Fruit fly (Drosophila melanogaster): Measurements from ENCODE around the gene CG15695.

Gene CG15695

dm6 chr3R:20841840-20842239 lies at the start of gene CG15695:
TSS of gene CG15695 (plus strand) at chr3R:20842140.
- TF ChIP-seq nau (GFP tag; optimal IDR thresholded peaks at IDR 0.05) (no peak), CG10979 (tag; optimal IDR thresholded peaks at IDR 0.05) (no peak), Bdp1 (GFP tag; optimal IDR thresholded peaks at IDR 0.05) (no peak), CG8359 (GFP tag; optimal IDR thresholded peaks at IDR 0.05; ENCODE audit: borderline replicate concordance) (no peak), Rx (GFP tag; IDR thresholded peaks at IDR 0.05) (no peak), ewg (GFP tag; optimal IDR thresholded peaks at IDR 0.05) (no peak), psq (GFP tag; optimal IDR thresholded peaks at IDR 0.05) (no peak), Mrtf (GFP tag; IDR thresholded peaks at IDR 0.05) (no peak), CG9437 (GFP tag; optimal IDR thresholded peaks at IDR 0.05) (no peak), CG9727 (GFP tag; optimal IDR thresholded peaks at IDR 0.05) (no peak), CG15696 (tag; optimal IDR thresholded peaks at IDR 0.05) (no peak)

- TF ChIP-seq Ets65A (GFP tag) (peak; percentile 60), CG1792 (GFP tag; optimal IDR thresholded peaks at IDR 0.05) (no peak), unpg (GFP tag; optimal IDR thresholded peaks at IDR 0.05) (no peak)
Measured at dm6 chr3R:20796949-20797348, 45.0 kb upstream of the CG15695 start.

dm6 chr3R:20802253-20802652 lies 39.7 kb upstream of the CG15695 start:
- TF ChIP-seq ash1 (GFP tag; optimal IDR thresholded peaks at IDR 0.05): no peak
- TF ChIP-seq Hey (tag; optimal IDR thresholded peaks at IDR 0.05): peak; percentile 5
- TF ChIP-seq gcm (GFP tag; optimal IDR thresholded peaks at IDR 0.05): no peak
- TF ChIP-seq Hr39 (optimal IDR thresholded peaks at IDR 0.05): peak; percentile 88
- no peak for TF ChIP-seq onecut (GFP tag; IDR thresholded peaks at IDR 0.05)
- TF ChIP-seq CG32767 (GFP tag; IDR thresholded peaks at IDR 0.05): no peak
- TF ChIP-seq fd3F (GFP tag; optimal IDR thresholded peaks at IDR 0.05): no peak
- no peak for TF ChIP-seq Elba2 (GFP tag; optimal IDR thresholded peaks at IDR 0.05)

dm6 chr3R:20816008-20816407 lies 25.9 kb upstream of the CG15695 start, which contains the start of gene Fancd2:
TSS of gene Fancd2 (minus strand) at chr3R:20816190.
- TF ChIP-seq CG18476 (GFP tag; optimal IDR thresholded peaks at IDR 0.05) (no peak), HLH4C (GFP tag; IDR thresholded peaks at IDR 0.05; ENCODE audit: partially characterized antibody) (0 out of 3 replicates have a peak, but pooled peaks have one; percentile 9), CG17802 (tag; optimal IDR thresholded peaks at IDR 0.05) (no peak), Sry-δ (GFP tag; optimal IDR thresholded peaks at IDR 0.05) (peak; percentile 41), al (GFP tag; IDR thresholded peaks at IDR 0.05) (no peak), CG2129 (GFP tag; IDR thresholded peaks at IDR 0.05; ENCODE audit: partially characterized antibody) (no peak), inv (GFP tag; IDR thresholded peaks at IDR 0.05; ENCODE audit: partially characterized antibody) (0 out of 2 replicates have a peak, but pooled peaks have one; percentile 24), CG17568 (GFP tag; optimal IDR thresholded peaks at IDR 0.05) (no peak), Ptx1 (GFP tag; IDR thresholded peaks at IDR 0.05) (no peak), hbn (GFP tag; IDR thresholded peaks at IDR 0.05; ENCODE audit: partially characterized antibody) (peak; percentile 48; the same call in 1 of the 2 replicates), CG17612 (GFP tag; IDR thresholded peaks at IDR 0.05) (no peak), pzg (GFP tag; optimal IDR thresholded peaks at IDR 0.05) (peak; percentile 64), chinmo (GFP tag; IDR thresholded peaks at IDR 0.05; ENCODE audit: partially characterized antibody) (0 out of 4 replicates have a peak, but pooled peaks have one; percentile 47), her (GFP tag; optimal IDR thresholded peaks at IDR 0.05) (no peak), stwl (tag; optimal IDR thresholded peaks at IDR 0.05) (peak; percentile 91), CG7357 (GFP tag; IDR thresholded peaks at IDR 0.05) (no peak), bowl (GFP tag; IDR thresholded peaks at IDR 0.05) (no peak), CG9932 (GFP tag; IDR thresholded peaks at IDR 0.05) (no peak), CG11723 (GFP tag; optimal IDR thresholded peaks at IDR 0.05) (no peak), E2f2 (GFP tag; IDR thresholded peaks at IDR 0.05) (peak; percentile 92), ERR (GFP tag; optimal IDR thresholded peaks at IDR 0.05) (no peak), MBD-R2 (GFP tag; IDR thresholded peaks at IDR 0.05) (peak; percentile 66; the same call in 1 of the 2 replicates), CG31441 (GFP tag; IDR thresholded peaks at IDR 0.05) (no peak), klu (GFP tag; IDR thresholded peaks at IDR 0.05) (no peak), pita (GFP tag; optimal IDR thresholded peaks at IDR 0.05) (peak; percentile 54), CG13296 (GFP tag; optimal IDR thresholded peaks at IDR 0.05) (no peak)
